Fruit fly (Drosophila melanogaster): ENCODE measurements around the gene FER.
A peak's percentile ranks its signal among the peaks of the same experiment; 100 is the strongest.

The FER gene

DNA sequence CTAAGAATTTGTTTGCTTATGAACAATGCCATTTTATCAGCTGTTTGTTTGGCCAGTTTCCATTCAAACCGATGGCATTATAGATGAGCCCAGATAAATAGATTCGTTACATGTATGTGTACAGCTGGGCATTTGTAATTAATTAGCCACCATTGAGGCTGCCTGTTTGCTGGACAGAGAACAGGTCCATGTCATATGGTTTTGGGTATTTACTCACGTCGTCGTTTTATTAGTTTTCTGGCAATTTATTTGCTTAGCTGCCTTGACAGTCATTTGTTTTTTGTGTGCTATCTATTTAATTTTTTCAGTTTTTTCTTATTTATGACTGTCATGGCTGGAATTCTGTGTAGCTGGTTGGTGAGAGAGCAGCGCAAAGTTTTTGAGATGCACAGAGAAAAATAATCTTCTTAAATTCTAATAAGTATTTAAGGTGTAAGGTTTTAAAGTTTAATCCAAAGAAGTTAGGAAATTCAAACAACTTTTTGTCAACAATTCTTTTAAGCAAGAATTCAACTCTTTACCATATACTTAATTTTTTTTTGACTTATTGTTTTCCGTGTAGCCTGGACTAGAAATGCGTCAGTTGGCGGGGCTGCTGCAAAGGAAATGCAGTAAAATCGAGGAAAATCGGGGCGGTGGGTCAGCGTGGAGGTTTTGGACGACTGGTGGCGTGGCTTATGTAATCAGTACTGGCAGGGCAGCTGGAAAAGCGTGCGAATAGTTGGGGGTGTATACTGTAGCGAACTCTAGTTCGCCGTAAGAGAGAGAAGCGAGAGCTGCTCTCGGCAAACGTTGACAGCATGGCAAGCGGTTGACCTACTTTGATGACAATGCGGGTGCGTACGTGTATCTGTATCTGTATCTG lies 40.4 kb upstream of the FER start (continued):
- TF ChIP-seq ham (GFP tag; IDR thresholded peaks at IDR 0.05) (0 out of 2 replicates have a peak, but pooled peaks have one; percentile 10), CG7963 (GFP tag; IDR thresholded peaks at IDR 0.05; ENCODE audit: partially characterized antibody) (no peak), z (GFP tag; IDR thresholded peaks at IDR 0.05) (no peak), CG10654 (GFP tag; optimal IDR thresholded peaks at IDR 0.05) (peak; percentile 77), Xrp1 (GFP tag; IDR thresholded peaks at IDR 0.05) (peak; percentile 87), zen (tag; optimal IDR thresholded peaks at IDR 0.05) (peak; percentile 72), CG14965 (GFP tag; optimal IDR thresholded peaks at IDR 0.05; ENCODE audit: borderline replicate concordance) (no peak), cato (GFP tag; optimal IDR thresholded peaks at IDR 0.05; ENCODE audit: borderline replicate concordance) (peak; percentile 76), dpn (GFP tag; optimal IDR thresholded peaks at IDR 0.05) (peak; percentile 83 to 85), HLH4C (GFP tag; IDR thresholded peaks at IDR 0.05; ENCODE audit: partially characterized antibody) (no peak), CG4424 (GFP tag; optimal IDR thresholded peaks at IDR 0.05) (peak; percentile 86), vfl (GFP tag; optimal IDR thresholded peaks at IDR 0.05) (peak; percentile 63), lov (optimal IDR thresholded peaks at IDR 0.05) (no peak), lov (GFP tag; IDR thresholded peaks at IDR 0.05) (peak; percentile 79; the same call in 2 of the 3 replicates), CG16863 (GFP tag; optimal IDR thresholded peaks at IDR 0.05) (peak; percentile 82), Side (GFP tag; optimal IDR thresholded peaks at IDR 0.05) (peak; percentile 73), lola (GFP tag; optimal IDR thresholded peaks at IDR 0.05) (peak in 1 of 3 experiments; percentile 52), grau (tag; optimal IDR thresholded peaks at IDR 0.05) (peak; percentile 87), CG6254 (GFP tag; optimal IDR thresholded peaks at IDR 0.05) (peak; percentile 70), CG2120 (GFP tag; optimal IDR thresholded peaks at IDR 0.05) (peak; percentile 92), H2.0 (GFP tag; IDR thresholded peaks at IDR 0.05) (peak; percentile 91), CG17385 (GFP tag; optimal IDR thresholded peaks at IDR 0.05) (peak; percentile 84), CG9609 (GFP tag; optimal IDR thresholded peaks at IDR 0.05) (peak; percentile 64), CG12942 (GFP tag; optimal IDR thresholded peaks at IDR 0.05) (peak; percentile 57), CG10543 (GFP tag; optimal IDR thresholded peaks at IDR 0.05) (peak; percentile 61), CG1024 (GFP tag; IDR thresholded peaks at IDR 0.05) (peak; percentile 74), Max (GFP tag; optimal IDR thresholded peaks at IDR 0.05) (peak; percentile 66), fu2 (GFP tag; optimal IDR thresholded peaks at IDR 0.05) (peak; percentile 74), CG12299 (tag; optimal IDR thresholded peaks at IDR 0.05) (peak; percentile 82), CG5245 (GFP tag; optimal IDR thresholded peaks at IDR 0.05) (peak; percentile 71), yki (optimal IDR thresholded peaks at IDR 0.05) (no peak), kni (GFP tag; optimal IDR thresholded peaks at IDR 0.05) (no peak), kay (GFP tag; optimal IDR thresholded peaks at IDR 0.05) (peak; percentile 76), CG2712 (tag; optimal IDR thresholded peaks at IDR 0.05) (peak; percentile 88), MESR4 (GFP tag; optimal IDR thresholded peaks at IDR 0.05) (no peak), CG1603 (tag; optimal IDR thresholded peaks at IDR 0.05) (no peak), Ada2b (GFP tag; IDR thresholded peaks at IDR 0.05) (peak; percentile 92), CG16813 (GFP tag; IDR thresholded peaks at IDR 0.05; ENCODE audit: partially characterized antibody) (no peak), CrebB (tag; optimal IDR thresholded peaks at IDR 0.05) (peak; percentile 69), BtbVII (GFP tag; optimal IDR thresholded peaks at IDR 0.05) (peak; percentile 76), sens (GFP tag) (peak; percentile 97), ash1 (GFP tag; optimal IDR thresholded peaks at IDR 0.05) (no peak), otp (GFP tag; IDR thresholded peaks at IDR 0.05) (peak; percentile 80), CG18476 (GFP tag; optimal IDR thresholded peaks at IDR 0.05) (peak; percentile 83), CG18764 (GFP tag; optimal IDR thresholded peaks at IDR 0.05) (peak; percentile 68), CG6791 (GFP tag; IDR thresholded peaks at IDR 0.05; ENCODE audit: partially characterized antibody) (no peak), chif (GFP tag; optimal IDR thresholded peaks at IDR 0.05) (peak; percentile 78 to 80), scrt (GFP tag; optimal IDR thresholded peaks at IDR 0.05) (peak; percentile 81), Gug (GFP tag; IDR thresholded peaks at IDR 0.05) (peak; percentile 64; the same call in 3 of the 4 replicates)

Measured in whole organism, embryonic.